Worm (Caenorhabditis elegans): ENCODE data around the gene grl-31.

The grl-31 gene

ce11 chrV:3557422-3557821 lies at the start of gene grl-31:
grl-31 (minus strand) TSS chrV:3557778.
- TF ChIP-seq C08G9.2 (tag; optimal IDR thresholded peaks at IDR 0.05) (no peak), K02D7.2 (tag; optimal IDR thresholded peaks at IDR 0.05) (no peak), sox-4 (tag; optimal IDR thresholded peaks at IDR 0.05) (no peak), gmeb-2 (tag; optimal IDR thresholded peaks at IDR 0.05) (no peak), lin-11 (tag; optimal IDR thresholded peaks at IDR 0.05) (no peak), ceh-14 (tag; optimal IDR thresholded peaks at IDR 0.05) (no peak), fax-1 (tag; optimal IDR thresholded peaks at IDR 0.05) (no peak), unc-86 (tag; optimal IDR thresholded peaks at IDR 0.05) (no peak), eyg-1 (tag; optimal IDR thresholded peaks at IDR 0.05) (no peak), T23F11.4 (GFP tag; optimal IDR thresholded peaks at IDR 0.05) (no peak), pax-1 (tag; optimal IDR thresholded peaks at IDR 0.05) (no peak), pha-2 (tag; optimal IDR thresholded peaks at IDR 0.05) (no peak), dve-1 (tag; optimal IDR thresholded peaks at IDR 0.05) (no peak), zip-5 (tag; optimal IDR thresholded peaks at IDR 0.05) (no peak), unc-3 (GFP tag; conservative IDR thresholded peaks at IDR 0.05) (no peak), unc-3 (tag; optimal IDR thresholded peaks at IDR 0.05) (no peak), ceh-2 (tag; optimal IDR thresholded peaks at IDR 0.05) (no peak), nfya-1 (tag; optimal IDR thresholded peaks at IDR 0.05) (no peak)

- no peak for TF ChIP-seq ceh-19 (GFP tag; optimal IDR thresholded peaks at IDR 0.05)
- no peak for TF ChIP-seq sox-2 (GFP tag; IDR thresholded peaks at IDR 0.05)
- no peak for TF ChIP-seq hlh-30 (tag; optimal IDR thresholded peaks at IDR 0.05; ENCODE audit: insufficient read depth)
- TF ChIP-seq fax-1 (tag; optimal IDR thresholded peaks at IDR 0.05), result no peak
- TF ChIP-seq dmd-4 (tag; optimal IDR thresholded peaks at IDR 0.05; ENCODE audit: borderline replicate concordance), result no peak
- TF ChIP-seq nhr-232 (tag; optimal IDR thresholded peaks at IDR 0.05), result no peak
- no peak for TF ChIP-seq unc-55 (GFP tag; optimal IDR thresholded peaks at IDR 0.05)
- TF ChIP-seq F13H6.1 (tag; optimal IDR thresholded peaks at IDR 0.05), result no peak
- TF ChIP-seq ceh-14 (tag; optimal IDR thresholded peaks at IDR 0.05), result no peak
- no peak for TF ChIP-seq T23F11.4 (GFP tag; optimal IDR thresholded peaks at IDR 0.05)
- TF ChIP-seq lim-6 (tag; optimal IDR thresholded peaks at IDR 0.05), result no peak
- no peak for TF ChIP-seq mec-3 (tag; optimal IDR thresholded peaks at IDR 0.05; ENCODE audit: borderline replicate concordance)
- TF ChIP-seq ceh-2 (tag; optimal IDR thresholded peaks at IDR 0.05), result no peak
Measured at ce11 chrV:3606391-3606790, 48.8 kb upstream of the grl-31 start.

DNA sequence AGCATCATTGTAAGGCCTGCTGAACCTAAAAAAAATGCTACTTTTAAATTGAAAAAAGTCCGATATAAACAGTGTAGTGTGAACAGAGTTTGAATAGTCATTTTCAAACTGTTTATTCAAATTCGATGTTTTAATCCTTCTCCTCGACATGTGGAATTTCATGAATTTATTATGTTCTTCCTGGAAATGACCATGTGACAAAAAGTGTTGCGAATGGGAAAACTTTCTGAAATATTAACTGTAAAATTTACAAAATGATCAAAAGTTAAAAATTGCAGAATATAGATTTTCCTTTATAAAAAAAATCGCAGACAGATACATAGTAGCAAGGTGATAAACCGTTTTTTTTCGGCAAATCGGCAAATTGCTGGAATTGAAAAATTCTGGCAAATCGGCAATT lies 47.7 kb upstream of the grl-31 start, which contains the start of gene T22F3.8:
Gene T22F3.8, minus strand, starts transcription at position 101 of the 400 bp plus-strand sequence.
- TF ChIP-seq pha-4 (tag; optimal IDR thresholded peaks at IDR 0.05) (no peak), ceh-2 (tag; optimal IDR thresholded peaks at IDR 0.05) (no peak), K09A11.1 (tag; optimal IDR thresholded peaks at IDR 0.05; ENCODE audit: insufficient read depth) (no peak), F13H6.1 (tag; optimal IDR thresholded peaks at IDR 0.05) (no peak), ceh-31 (tag; optimal IDR thresholded peaks at IDR 0.05) (no peak), tbx-7 (tag; optimal IDR thresholded peaks at IDR 0.05) (no peak), ceh-22 (tag; optimal IDR thresholded peaks at IDR 0.05) (no peak), C08G9.2 (tag; optimal IDR thresholded peaks at IDR 0.05) (no peak), fax-1 (tag; optimal IDR thresholded peaks at IDR 0.05) (no peak), pax-1 (tag; optimal IDR thresholded peaks at IDR 0.05) (no peak), hlh-8 (tag; optimal IDR thresholded peaks at IDR 0.05) (no peak), odd-2 (tag; optimal IDR thresholded peaks at IDR 0.05) (no peak), pqm-1 (tag; optimal IDR thresholded peaks at IDR 0.05) (no peak), dve-1 (tag; optimal IDR thresholded peaks at IDR 0.05) (no peak), dmd-4 (tag; optimal IDR thresholded peaks at IDR 0.05; ENCODE audit: borderline replicate concordance) (no peak), sox-4 (tag; optimal IDR thresholded peaks at IDR 0.05) (no peak), pros-1 (tag; optimal IDR thresholded peaks at IDR 0.05) (no peak)

DNA sequence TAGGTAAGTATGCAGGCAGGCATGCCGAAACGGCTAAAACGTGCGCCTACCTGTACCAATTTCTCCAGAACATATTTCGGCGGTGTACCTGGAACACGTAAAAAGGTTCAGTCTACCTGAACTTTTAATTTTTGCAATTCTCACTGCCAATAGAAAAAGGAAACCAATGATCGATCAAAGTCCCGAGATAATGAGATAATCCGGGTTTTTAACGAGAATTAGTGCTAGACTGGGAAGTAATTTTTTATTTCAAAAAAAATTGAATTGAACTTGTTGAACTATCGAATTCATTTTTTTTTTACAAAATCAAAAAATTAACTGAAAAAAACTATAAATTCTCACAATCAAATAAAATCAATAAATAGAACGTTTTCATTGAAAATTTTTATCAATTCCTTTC lies 43.0 kb upstream of the grl-31 start, which contains the start of gene T22F3.7:
Gene T22F3.7, minus strand, starts transcription at position 101 of the 400 bp plus-strand sequence.
- TF ChIP-seq syd-9 (tag; optimal IDR thresholded peaks at IDR 0.05), result no peak
- no peak for TF ChIP-seq tbx-7 (tag; optimal IDR thresholded peaks at IDR 0.05)
- TF ChIP-seq fkh-6 (tag; optimal IDR thresholded peaks at IDR 0.05), result no peak
- TF ChIP-seq unc-55 (GFP tag; optimal IDR thresholded peaks at IDR 0.05), result no peak
- no peak for TF ChIP-seq ets-4 (tag; optimal IDR thresholded peaks at IDR 0.05)
- TF ChIP-seq fax-1 (tag; optimal IDR thresholded peaks at IDR 0.05), result no peak
- no peak for TF ChIP-seq sox-4 (tag; optimal IDR thresholded peaks at IDR 0.05)
- TF ChIP-seq lin-11 (tag; optimal IDR thresholded peaks at IDR 0.05), result no peak
- no peak for TF ChIP-seq pros-1 (tag; optimal IDR thresholded peaks at IDR 0.05)
- TF ChIP-seq che-1 (tag; optimal IDR thresholded peaks at IDR 0.05), result no peak
- no peak for TF ChIP-seq sox-2 (GFP tag; IDR thresholded peaks at IDR 0.05)
- no peak for TF ChIP-seq eyg-1 (tag; optimal IDR thresholded peaks at IDR 0.05)
- TF ChIP-seq ahr-1 (tag; optimal IDR thresholded peaks at IDR 0.05), result no peak
- no peak for TF ChIP-seq elt-4 (tag; optimal IDR thresholded peaks at IDR 0.05)
- no peak for TF ChIP-seq pag-3 (tag; optimal IDR thresholded peaks at IDR 0.05; ENCODE audit: borderline replicate concordance)
- TF ChIP-seq sdc-2 (tag; optimal IDR thresholded peaks at IDR 0.05), result no peak
- no peak for TF ChIP-seq hlh-8 (tag; optimal IDR thresholded peaks at IDR 0.05)
- no peak for TF ChIP-seq madf-2 (tag; optimal IDR thresholded peaks at IDR 0.05)
